Fruit fly (Drosophila melanogaster) whole organism, pupa: Measurements from ENCODE around the gene CG13926.

Source experiments
- CG10348 ChIP-seq: fragments of 200-800 bp; sonication (Bioruptor generic); IDR thresholded peaks from 2 replicates; pipeline ENCODE4 v1.3.6; 2022; ENCODE audit warnings: missing biosample characterization, missing genetic modification characterization
- CG12605 ChIP-seq: fragments of 200-800 bp; sonication (Bioruptor generic); IDR thresholded peaks from 2 replicates; pipeline ENCODE4 v1.3.6; 2022; ENCODE audit warnings: missing biosample characterization, missing genetic modification characterization
- CG13204 ChIP-seq: fragments of 200-800 bp; sonication (Bioruptor generic); optimal IDR thresholded peaks from 2 replicates; lab custom pipeline; 2018; ENCODE audit warnings: missing biosample characterization, mild to moderate bottlenecking, missing genetic modification characterization, moderate library complexity
- CG14655 ChIP-seq: fragments of 200-800 bp; sonication (Bioruptor generic); optimal IDR thresholded peaks from 3 replicates; lab custom pipeline; 2017; ENCODE audit warnings: mild to moderate bottlenecking, missing biosample characterization, missing genetic modification reagents, missing genetic modification characterization
- CG15710 ChIP-seq: fragments of 200-800 bp; sonication (Bioruptor generic); optimal IDR thresholded peaks from 2 replicates; lab custom pipeline; 2018; ENCODE audit warnings: missing biosample characterization, mild to moderate bottlenecking, missing genetic modification characterization, moderate library complexity
- CG17806 ChIP-seq: fragments of 200-800 bp; sonication (Bioruptor generic); optimal IDR thresholded peaks from 2 replicates; lab custom pipeline; 2018; ENCODE audit warnings: missing biosample characterization, mild to moderate bottlenecking, missing genetic modification characterization, moderate library complexity
- CG32121 ChIP-seq: fragments of 200-800 bp; sonication (Bioruptor generic); IDR thresholded peaks from 2 replicates; pipeline ENCODE4 v1.3.6; 2022; ENCODE audit warnings: missing biosample characterization, missing genetic modification characterization
- CG34367 ChIP-seq: fragments of 200-800 bp; sonication (Bioruptor generic); optimal IDR thresholded peaks from 2 replicates; lab custom pipeline; 2018; ENCODE audit warnings: missing biosample characterization, mild to moderate bottlenecking, missing genetic modification characterization
- CG4496 ChIP-seq: fragments of 200-800 bp; sonication (Bioruptor generic); IDR thresholded peaks from 3 replicates; pipeline ENCODE4 v1.3.6; 2022; ENCODE audit warnings: missing biosample characterization, missing genetic modification characterization
- CG8159 ChIP-seq: fragments of 200-800 bp; sonication (Bioruptor generic); optimal IDR thresholded peaks from 3 replicates; lab custom pipeline; 2018; ENCODE audit warnings: missing biosample characterization, mild to moderate bottlenecking, missing genetic modification characterization, moderate library complexity
- CG8301 ChIP-seq: fragments of 200-800 bp; sonication (Bioruptor generic); optimal IDR thresholded peaks from 2 replicates; lab custom pipeline; 2018; ENCODE audit warnings: missing biosample characterization, mild to moderate bottlenecking, missing genetic modification characterization
- CG9948 ChIP-seq: fragments of 200-800 bp; sonication (Bioruptor generic); optimal IDR thresholded peaks from 2 replicates; lab custom pipeline; 2018; ENCODE audit warnings: missing biosample characterization, mild to moderate bottlenecking, missing genetic modification characterization, moderate library complexity
- D1 ChIP-seq: fragments of 200-800 bp; sonication (Bioruptor generic); optimal IDR thresholded peaks from 2 replicates; lab custom pipeline; 2018; ENCODE audit warnings: missing biosample characterization, mild to moderate bottlenecking, missing genetic modification characterization, moderate library complexity
- EcR ChIP-seq: fragments of 200-800 bp; sonication (Bioruptor generic); optimal IDR thresholded peaks from 3 replicates; lab custom pipeline; 2019; ENCODE audit warnings: missing biosample characterization, missing genetic modification characterization, mild to moderate bottlenecking, moderate library complexity, missing genetic modification reagents
- Ets98B ChIP-seq: fragments of 200-800 bp; sonication (Bioruptor generic); IDR thresholded peaks from 2 replicates; pipeline ENCODE4 v1.3.6; 2022; ENCODE audit warnings: missing biosample characterization, missing genetic modification characterization
- Pif1A ChIP-seq: fragments of 200-800 bp; sonication (Bioruptor generic); optimal IDR thresholded peaks from 3 replicates; lab custom pipeline; 2016; ENCODE audit warnings: missing biosample characterization, missing genetic modification characterization
- Pif1B ChIP-seq: fragments of 200-800 bp; sonication (Bioruptor generic); optimal IDR thresholded peaks from 3 replicates; lab custom pipeline; 2016; ENCODE audit warnings: missing biosample characterization, missing genetic modification characterization
- Snoo ChIP-seq: fragments of 200-800 bp; sonication (Bioruptor generic); optimal IDR thresholded peaks from 3 replicates; lab custom pipeline; 2017; ENCODE audit warnings: missing biosample characterization, mild to moderate bottlenecking, missing genetic modification characterization, inconsistent platforms
- fd96Ca ChIP-seq: fragments of 200-800 bp; sonication (Bioruptor generic); IDR thresholded peaks from 3 replicates; pipeline ENCODE4 v1.3.6; 2022; ENCODE audit warnings: missing biosample characterization, missing genetic modification characterization
- gl ChIP-seq: fragments of 200-800 bp; sonication (Bioruptor generic); optimal IDR thresholded peaks from 2 replicates; lab custom pipeline; 2018; ENCODE audit warnings: missing biosample characterization, mild to moderate bottlenecking, missing genetic modification characterization
- rn ChIP-seq: fragments of 200-800 bp; sonication (Bioruptor generic); IDR thresholded peaks from 2 replicates; pipeline ENCODE4 v1.3.6; 2022; ENCODE audit warnings: missing biosample characterization, missing genetic modification characterization

The CG13926 gene

dm6 chr3L:1586266-1587054 lies 31.5 kb downstream of the CG13926 start:
- TF ChIP-seq CG10348 (GFP tag; lab: Robert Waterston, UW) (no peak), CG15710 (no peak), CG9948 (tag; lab: Kevin White, UChicago) (peak; percentile 23), Ets98B (GFP tag; lab: Robert Waterston, UW) (peak; percentile 85), CG13204 (GFP tag; lab: Kevin White, UChicago) (peak; percentile 46), gl (peak; percentile 53), EcR (peak; percentile 77), Snoo (tag; lab: Kevin White, UChicago) (peak; percentile 31), fd96Ca (peak; percentile 68), CG17806 (tag; lab: Kevin White, UChicago) (peak; percentile 47), rn (GFP tag; lab: Robert Waterston, UW) (0 out of 2 replicates have a peak, but pooled peaks have one; percentile 12), CG32121 (GFP tag; lab: Robert Waterston, UW) (peak; percentile 60; the same call in 1 of the 2 replicates), CG4496 (GFP tag; lab: Robert Waterston, UW) (peak; percentile 81), CG14655 (GFP tag; lab: Kevin White, UChicago) (peak; percentile 82), CG8301 (tag; lab: Kevin White, UChicago) (peak; percentile 59), D1 (tag; lab: Kevin White, UChicago) (no peak), CG12605 (GFP tag; lab: Robert Waterston, UW) (peak; percentile 92), CG34367 (tag; lab: Kevin White, UChicago) (peak; percentile 9), Pif1A (GFP tag; lab: Kevin White, UChicago) (peak; percentile 76), Pif1B (GFP tag; lab: Kevin White, UChicago) (peak; percentile 88), CG8159 (tag; lab: Kevin White, UChicago) (peak; percentile 55)

- peak; percentile 97 for TF ChIP-seq Ets98B (GFP tag; lab: Robert Waterston, UW)
- TF ChIP-seq CG4496 (GFP tag; lab: Robert Waterston, UW): peak; percentile 96
- TF ChIP-seq CG32121 (GFP tag; lab: Robert Waterston, UW): peak; percentile 95
- peak; percentile 82 for TF ChIP-seq CG10348 (GFP tag; lab: Robert Waterston, UW)
- TF ChIP-seq CG14655 (GFP tag; lab: Kevin White, UChicago): peak; percentile 87
- peak; percentile 62 for TF ChIP-seq CG15710
- TF ChIP-seq Pif1A (GFP tag; lab: Kevin White, UChicago): peak; percentile 90
- peak; percentile 79 for TF ChIP-seq CG17806 (tag; lab: Kevin White, UChicago)
- TF ChIP-seq D1 (tag; lab: Kevin White, UChicago): no peak
- TF ChIP-seq CG8159 (tag; lab: Kevin White, UChicago): peak; percentile 83
- TF ChIP-seq fd96Ca: peak; percentile 97
- TF ChIP-seq rn (GFP tag; lab: Robert Waterston, UW): peak; percentile 93
- peak; percentile 86 for TF ChIP-seq CG8301 (tag; lab: Kevin White, UChicago)
- TF ChIP-seq Snoo (tag; lab: Kevin White, UChicago): peak; percentile 90
- peak; percentile 88 for TF ChIP-seq CG12605 (GFP tag; lab: Robert Waterston, UW)
- peak; percentile 84 for TF ChIP-seq Pif1B (GFP tag; lab: Kevin White, UChicago)
- no peak for TF ChIP-seq CG13204 (GFP tag; lab: Kevin White, UChicago)
- TF ChIP-seq CG9948 (tag; lab: Kevin White, UChicago): peak; percentile 71
- TF ChIP-seq EcR: no peak
- TF ChIP-seq gl: peak; percentile 67
- peak; percentile 30 for TF ChIP-seq CG34367 (tag; lab: Kevin White, UChicago)
These were observed 33.2 kb downstream of the CG13926 start for dm6 chr3L:1584781-1585180.

dm6 chr3L:1584003-1584402 lies 34.0 kb downstream of the CG13926 start:
- TF ChIP-seq CG34367 (tag; lab: Kevin White, UChicago) (no peak), CG32121 (GFP tag; lab: Robert Waterston, UW) (peak; percentile 71; the same call in 1 of the 2 replicates), Pif1B (GFP tag; lab: Kevin White, UChicago) (peak; percentile 53), EcR (no peak), CG15710 (no peak), CG17806 (tag; lab: Kevin White, UChicago) (no peak), CG10348 (GFP tag; lab: Robert Waterston, UW) (peak; percentile 39; the same call in 1 of the 2 replicates), CG4496 (GFP tag; lab: Robert Waterston, UW) (peak; percentile 89), CG9948 (tag; lab: Kevin White, UChicago) (peak; percentile 28), Snoo (tag; lab: Kevin White, UChicago) (no peak), CG12605 (GFP tag; lab: Robert Waterston, UW) (peak; percentile 85), Ets98B (GFP tag; lab: Robert Waterston, UW) (peak; percentile 92), gl (no peak), D1 (tag; lab: Kevin White, UChicago) (no peak), Pif1A (GFP tag; lab: Kevin White, UChicago) (peak; percentile 84), rn (GFP tag; lab: Robert Waterston, UW) (peak; percentile 49; the same call in 1 of the 2 replicates), CG8159 (tag; lab: Kevin White, UChicago) (no peak), fd96Ca (peak; percentile 90), CG14655 (GFP tag; lab: Kevin White, UChicago) (peak; percentile 54), CG13204 (GFP tag; lab: Kevin White, UChicago) (no peak), CG8301 (tag; lab: Kevin White, UChicago) (peak; percentile 83)

- no peak for TF ChIP-seq fd96Ca
- TF ChIP-seq CG17806 (tag; lab: Kevin White, UChicago): no peak
- no peak for TF ChIP-seq D1 (tag; lab: Kevin White, UChicago)
- no peak for TF ChIP-seq CG14655 (GFP tag; lab: Kevin White, UChicago)
- TF ChIP-seq rn (GFP tag; lab: Robert Waterston, UW): no peak
- TF ChIP-seq CG4496 (GFP tag; lab: Robert Waterston, UW): no peak
- TF ChIP-seq CG9948 (tag; lab: Kevin White, UChicago): no peak
- TF ChIP-seq Snoo (tag; lab: Kevin White, UChicago): no peak
- TF ChIP-seq CG15710: no peak
- TF ChIP-seq CG13204 (GFP tag; lab: Kevin White, UChicago): no peak
- TF ChIP-seq CG34367 (tag; lab: Kevin White, UChicago): no peak
- no peak for TF ChIP-seq CG8159 (tag; lab: Kevin White, UChicago)
- no peak for TF ChIP-seq CG10348 (GFP tag; lab: Robert Waterston, UW)
- TF ChIP-seq CG12605 (GFP tag; lab: Robert Waterston, UW): no peak
- TF ChIP-seq CG8301 (tag; lab: Kevin White, UChicago): no peak
- TF ChIP-seq, all 21 proteins: peak for 0
These were observed 37.1 kb downstream of the CG13926 start for dm6 chr3L:1580821-1581220.
